Worm (Caenorhabditis elegans) whole organism, mixed stage, embryonic: ENCODE measurements around the gene spin-3.

Experiments
- elt-3 ChIP-seq: fragments of 150-350 bp; optimal IDR thresholded peaks from 2 replicates; lab custom pipeline; 2014; ENCODE audit warnings: missing biosample characterization, missing genetic modification characterization
- lin-13 ChIP-seq: fragments of 150-350 bp; optimal IDR thresholded peaks from 2 replicates; lab custom pipeline; 2014; ENCODE audit warnings: missing biosample characterization, missing genetic modification characterization
- mls-2 ChIP-seq: sonication (generic microtip); optimal IDR thresholded peaks from 2 replicates; lab custom pipeline; 2016; ENCODE audit warnings: mild to moderate bottlenecking, missing genetic modification characterization, moderate library complexity, missing compliant biosample characterization
- nhr-12 ChIP-seq: fragments of 150-350 bp; optimal IDR thresholded peaks from 2 replicates; lab custom pipeline; 2014; ENCODE audit warnings: missing biosample characterization, missing genetic modification characterization
- nhr-237 ChIP-seq: fragments of 150-350 bp; optimal IDR thresholded peaks from 2 replicates; lab custom pipeline; 2014; ENCODE audit warnings: missing biosample characterization, missing genetic modification characterization
- nhr-28 ChIP-seq: fragments of 150-350 bp; optimal IDR thresholded peaks from 2 replicates; lab custom pipeline; 2014; ENCODE audit warnings: missing biosample characterization, missing genetic modification characterization
- nhr-76 ChIP-seq: sonication (generic microtip); optimal IDR thresholded peaks from 2 replicates; lab custom pipeline; 2017; ENCODE audit warnings: missing biosample characterization, missing genetic modification characterization
- pha-4 ChIP-seq: fragments of 150-350 bp; optimal IDR thresholded peaks from 2 replicates; lab custom pipeline; 2018; ENCODE audit warnings: missing biosample characterization, missing genetic modification reagents, missing genetic modification characterization
- unc-39 ChIP-seq: fragments of 150-350 bp; optimal IDR thresholded peaks from 2 replicates; lab custom pipeline; 2014; ENCODE audit warnings: missing biosample characterization, missing genetic modification characterization
- unc-62 ChIP-seq: fragments of 150-350 bp; optimal IDR thresholded peaks from 2 replicates; lab custom pipeline; 2014; ENCODE audit warnings: missing biosample characterization, missing genetic modification reagents, missing genetic modification characterization

- TF ChIP-seq nhr-76 (tag; lab: Kevin White, UChicago) (no peak), unc-62 (GFP tag; lab: Kevin White, UChicago) (no peak), nhr-12 (tag; lab: Kevin White, UChicago) (no peak), nhr-237 (tag; lab: Kevin White, UChicago) (no peak), pha-4 (no peak), nhr-28 (tag; lab: Kevin White, UChicago) (no peak), lin-13 (tag; lab: Kevin White, UChicago) (no peak), unc-39 (no peak), mls-2 (tag; lab: Kevin White, UChicago) (no peak), elt-3 (tag; lab: Kevin White, UChicago) (no peak)
Observed at ce11 chrX:13178347-13178746, 48.3 kb downstream of the spin-3 start, which contains the start of gene nlp-3.
